Worm (Caenorhabditis elegans): Measurements from ENCODE around the gene F40G9.5.

Gene F40G9.5

ce11 chrIII:177715-178114, 3.3 kb upstream of the F40G9.5 start, which contains the start of gene F40G9.14:
Gene F40G9.14, minus strand, starts transcription at chrIII:177815.
- TF ChIP-seq mep-1 (tag; optimal IDR thresholded peaks at IDR 0.05) = no peak
- peak; percentile 83 for TF ChIP-seq aha-1 (tag)

ce11 chrIII:178126-178525, 2.9 kb upstream of the F40G9.5 start:
- TF ChIP-seq F26F4.8 (GFP tag; conservative IDR thresholded peaks at IDR 0.05) = 0 out of 2 replicates have a peak, but pooled peaks have one; percentile 30
- no peak for TF ChIP-seq nhr-76 (tag; optimal IDR thresholded peaks at IDR 0.05)

ce11 chrIII:179123-179592, 1.9 kb upstream of the F40G9.5 start, which contains the start of gene F40G9.6:
Gene F40G9.6, plus strand, starts transcription at chrIII:179542.
- no peak for TF ChIP-seq php-3 (GFP tag; IDR thresholded peaks at IDR 0.05)
- TF ChIP-seq nhr-48 (tag; optimal IDR thresholded peaks at IDR 0.05) = no peak
- no peak for TF ChIP-seq lin-15B (tag; optimal IDR thresholded peaks at IDR 0.05)
- no peak for TF ChIP-seq lin-1 (GFP tag; IDR thresholded peaks at IDR 0.05)
- no peak for TF ChIP-seq mdl-1 (tag; optimal IDR thresholded peaks at IDR 0.05)
- TF ChIP-seq ZK337.2 (GFP tag; IDR thresholded peaks at IDR 0.05) = no peak
- TF ChIP-seq hlh-11 (tag; optimal IDR thresholded peaks at IDR 0.05) = no peak
- no peak for TF ChIP-seq D1046.2 (GFP tag; IDR thresholded peaks at IDR 0.05)
- TF ChIP-seq vab-7 (GFP tag; IDR thresholded peaks at IDR 0.05) = no peak
- TF ChIP-seq spr-3 (GFP tag; optimal IDR thresholded peaks at IDR 0.05) = no peak
- no peak for TF ChIP-seq ceh-62 (tag; optimal IDR thresholded peaks at IDR 0.05)
- TF ChIP-seq nhr-42 (GFP tag; IDR thresholded peaks at IDR 0.05) = no peak
- TF ChIP-seq ceh-82 (tag; optimal IDR thresholded peaks at IDR 0.05) = no peak
- no peak for TF ChIP-seq nhr-28 (tag; optimal IDR thresholded peaks at IDR 0.05)
- no peak for TF ChIP-seq lsy-2 (tag; optimal IDR thresholded peaks at IDR 0.05)
- no peak for TF ChIP-seq ZK546.5 (tag; optimal IDR thresholded peaks at IDR 0.05)
- no peak for TF ChIP-seq lir-3 (tag; optimal IDR thresholded peaks at IDR 0.05)

DNA sequence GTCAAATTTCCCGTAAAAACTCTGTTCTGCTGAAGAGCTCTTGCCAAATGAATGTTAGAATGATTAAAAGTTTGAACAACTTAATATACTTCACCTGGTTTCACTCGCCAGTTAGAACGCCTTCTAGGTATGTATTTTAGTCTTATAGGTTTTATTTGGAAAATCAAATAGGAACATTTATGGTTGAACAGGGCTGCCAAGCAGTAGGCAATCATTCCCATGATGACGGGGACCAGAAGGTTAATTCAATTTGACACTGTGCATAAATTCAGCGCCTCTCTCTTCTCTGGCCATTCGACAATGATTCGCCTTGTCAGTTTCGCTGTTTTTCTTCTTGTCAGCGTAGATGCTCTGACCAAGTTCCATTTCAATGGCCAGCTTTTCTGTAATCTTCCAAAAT, 1.0 kb downstream of the F40G9.5 start, which contains the start of gene F40G9.15:
TSS of gene F40G9.15 (plus strand) at position 301 of the 400 bp plus-strand sequence.
- TF ChIP-seq zip-11 (GFP tag; IDR thresholded peaks at IDR 0.05) = no peak
- 0 out of 4 replicates have a peak, but pooled peaks of 1 of the 2 experiments have one; percentile 44 for TF ChIP-seq madf-5 (GFP tag; IDR thresholded peaks at IDR 0.05)
- no peak for TF ChIP-seq tra-1 (GFP tag; IDR thresholded peaks at IDR 0.05)
- no peak for TF ChIP-seq php-3 (GFP tag; IDR thresholded peaks at IDR 0.05)

- TF ChIP-seq madf-5 (GFP tag; IDR thresholded peaks at IDR 0.05) (no peak), unc-39 (tag; optimal IDR thresholded peaks at IDR 0.05) (no peak), nhr-42 (GFP tag; IDR thresholded peaks at IDR 0.05) (no peak), daf-8 (GFP tag; IDR thresholded peaks at IDR 0.05) (no peak), mep-1 (tag; optimal IDR thresholded peaks at IDR 0.05) (no peak), dve-1 (tag; optimal IDR thresholded peaks at IDR 0.05; ENCODE audit: insufficient read depth) (no peak), nhr-28 (tag; optimal IDR thresholded peaks at IDR 0.05) (peak; percentile 69), unc-130 (GFP tag; optimal IDR thresholded peaks at IDR 0.05) (no peak), nhr-77 (tag; optimal IDR thresholded peaks at IDR 0.05) (peak; percentile 53), pqm-1 (tag; optimal IDR thresholded peaks at IDR 0.05) (peak; percentile 36)
These were observed 2.0 kb downstream of the F40G9.5 start for ce11 chrIII:183072-183471.

DNA sequence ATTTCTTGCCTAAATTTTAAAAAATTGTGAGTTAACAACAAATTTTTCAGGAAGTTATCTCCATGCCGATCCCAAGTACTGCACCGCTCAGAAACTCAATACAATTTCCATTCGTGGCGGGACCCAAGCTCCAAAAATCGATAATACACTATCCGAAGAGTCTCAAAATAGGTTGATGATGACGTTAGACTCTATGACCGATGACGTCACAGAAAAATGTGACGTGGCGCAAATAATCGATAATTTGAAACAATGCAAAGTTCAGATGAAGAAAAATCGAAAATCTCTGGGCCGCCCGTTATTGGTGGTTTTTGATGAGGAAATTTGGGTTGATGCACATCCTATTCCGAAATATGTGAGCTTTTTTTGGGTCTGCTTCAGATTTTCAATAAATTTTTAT, 3.3 kb downstream of the F40G9.5 start:
- TF ChIP-seq mes-2 (tag; optimal IDR thresholded peaks at IDR 0.05; ENCODE audit: poor library complexity, severe bottlenecking) = no peak
- TF ChIP-seq ceh-28 (tag; optimal IDR thresholded peaks at IDR 0.05) = peak; percentile 24
